Fruit fly (Drosophila melanogaster): ENCODE data around the gene CG32547.

CG32547 gene

dm6 chrX:18522395-18523104, 43.3 kb upstream of the CG32547 start, which contains the start of gene CG6481:
Gene CG6481, minus strand, starts transcription at chrX:18522445.
- TF ChIP-seq dsx (GFP tag; optimal IDR thresholded peaks at IDR 0.05; ENCODE audit: poor library complexity, severe bottlenecking): no peak
- TF ChIP-seq eg (GFP tag; IDR thresholded peaks at IDR 0.05): 0 out of 3 replicates have a peak, but pooled peaks have one; percentile 16
- TF ChIP-seq CG32006 (GFP tag; optimal IDR thresholded peaks at IDR 0.05): no peak
- TF ChIP-seq CG6792 (GFP tag; optimal IDR thresholded peaks at IDR 0.05): no peak
- no peak for TF ChIP-seq Ets21C (GFP tag; optimal IDR thresholded peaks at IDR 0.05)
- peak; percentile 56 for TF ChIP-seq Eip78C (GFP tag)
- no peak for TF ChIP-seq fd59A (GFP tag; optimal IDR thresholded peaks at IDR 0.05)
- TF ChIP-seq Blimp-1 (GFP tag; optimal IDR thresholded peaks at IDR 0.05): no peak

- TF ChIP-seq CG11902 (GFP tag; optimal IDR thresholded peaks at IDR 0.05): no peak
- peak; percentile 15 for TF ChIP-seq Eip78C (GFP tag)
These were observed 41.1 kb upstream of the CG32547 start for dm6 chrX:18520360-18520759.

DNA sequence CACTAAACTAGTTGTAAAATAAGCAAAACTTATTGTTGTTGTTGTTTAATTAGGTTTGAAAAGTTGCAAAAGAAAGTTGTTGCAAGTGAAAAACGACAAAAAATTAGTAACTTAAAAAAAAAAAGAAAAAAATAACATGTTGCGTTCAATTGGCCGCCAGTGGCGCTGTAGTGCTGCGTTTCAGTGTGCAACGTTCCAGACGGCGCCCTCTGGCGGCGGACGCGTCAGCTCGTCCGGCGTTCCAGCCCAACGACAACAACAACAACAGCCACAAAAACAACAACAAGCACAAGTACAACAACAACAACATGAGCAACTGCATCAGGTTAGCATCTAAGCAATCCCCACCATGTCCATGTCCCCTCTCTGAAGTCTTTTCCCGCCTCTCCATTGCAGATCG, 38.1 kb upstream of the CG32547 start:
- TF ChIP-seq CG6808 (GFP tag; optimal IDR thresholded peaks at IDR 0.05): peak; percentile 10
- peak; percentile 7 for TF ChIP-seq net (GFP tag; optimal IDR thresholded peaks at IDR 0.05)
- no peak for TF ChIP-seq dsx (GFP tag; optimal IDR thresholded peaks at IDR 0.05; ENCODE audit: poor library complexity, severe bottlenecking)
- peak; percentile 17 for TF ChIP-seq CG6792 (GFP tag; optimal IDR thresholded peaks at IDR 0.05)
- TF ChIP-seq CG1621 (tag; optimal IDR thresholded peaks at IDR 0.05): peak; percentile 12
- TF ChIP-seq esn (GFP tag; optimal IDR thresholded peaks at IDR 0.05): peak; percentile 33
- TF ChIP-seq Hr39 (GFP tag; optimal IDR thresholded peaks at IDR 0.05): peak; percentile 7
- TF ChIP-seq ss (GFP tag; optimal IDR thresholded peaks at IDR 0.05): peak in 1 of 2 experiments; percentile 19
- TF ChIP-seq eg (GFP tag; IDR thresholded peaks at IDR 0.05): peak; percentile 58
- peak; percentile 37; the same call in 1 of the 2 replicates for TF ChIP-seq CG15336 (GFP tag; IDR thresholded peaks at IDR 0.05)
- TF ChIP-seq Sox15 (GFP tag; optimal IDR thresholded peaks at IDR 0.05): no peak
- peak; percentile 78 for TF ChIP-seq Eip78C (GFP tag)
- TF ChIP-seq acj6 (GFP tag; optimal IDR thresholded peaks at IDR 0.05): no peak
- TF ChIP-seq CG11902 (GFP tag; optimal IDR thresholded peaks at IDR 0.05): no peak
- TF ChIP-seq Eip75B (GFP tag; optimal IDR thresholded peaks at IDR 0.05): peak; percentile 0
- peak; percentile 18 for TF ChIP-seq Hr4 (GFP tag; optimal IDR thresholded peaks at IDR 0.05)
- no peak for TF ChIP-seq OdsH (GFP tag; optimal IDR thresholded peaks at IDR 0.05)
- TF ChIP-seq dac (GFP tag; optimal IDR thresholded peaks at IDR 0.05): peak; percentile 52
- peak; percentile 19 for TF ChIP-seq achi (GFP tag; optimal IDR thresholded peaks at IDR 0.05)
- TF ChIP-seq Hr38 (GFP tag; optimal IDR thresholded peaks at IDR 0.05): no peak
- TF ChIP-seq Met (GFP tag; optimal IDR thresholded peaks at IDR 0.05): peak; percentile 14
- TF ChIP-seq Lpt (GFP tag; optimal IDR thresholded peaks at IDR 0.05): peak; percentile 47
- peak; percentile 35; the same call in 1 of the 3 replicates for TF ChIP-seq CG8119 (GFP tag; IDR thresholded peaks at IDR 0.05)
- TF ChIP-seq CG31627 (GFP tag; optimal IDR thresholded peaks at IDR 0.05): peak; percentile 26
- no peak for TF ChIP-seq cyc (GFP tag; optimal IDR thresholded peaks at IDR 0.05)
- peak; percentile 58; the same call in 2 of the 3 replicates for TF ChIP-seq CG6163 (GFP tag; IDR thresholded peaks at IDR 0.05)
- no peak for TF ChIP-seq fd59A (GFP tag; optimal IDR thresholded peaks at IDR 0.05)
- no peak for TF ChIP-seq CG11762 (GFP tag; optimal IDR thresholded peaks at IDR 0.05; ENCODE audit: insufficient read depth)
- TF ChIP-seq Gug (GFP tag; IDR thresholded peaks at IDR 0.05): no peak
- TF ChIP-seq Eip93F (GFP tag; optimal IDR thresholded peaks at IDR 0.05): no peak
- TF ChIP-seq CG10631 (GFP tag; optimal IDR thresholded peaks at IDR 0.05): no peak
- TF ChIP-seq lz (GFP tag; optimal IDR thresholded peaks at IDR 0.05): peak; percentile 33
- peak; percentile 39 for TF ChIP-seq CG32006 (GFP tag; optimal IDR thresholded peaks at IDR 0.05)
- no peak for TF ChIP-seq CG4318 (GFP tag; optimal IDR thresholded peaks at IDR 0.05)
- peak; percentile 30 for TF ChIP-seq pdm3 (GFP tag; optimal IDR thresholded peaks at IDR 0.05)

All from whole organism, prepupa.